Fruit fly (Drosophila melanogaster) whole organism, embryonic: Measurements from ENCODE around the gene witty.

Experiments
- CG10274 ChIP-seq: fragments of 200-800 bp; sonication (Bioruptor generic); optimal IDR thresholded peaks from 3 replicates; lab custom pipeline; 2017; ENCODE audit warnings: missing biosample characterization, mild to moderate bottlenecking, missing genetic modification characterization
- CG12155 ChIP-seq: fragments of 200-800 bp; sonication (Bioruptor generic); optimal IDR thresholded peaks from 3 replicates; lab custom pipeline; 2016; ENCODE audit warnings: missing biosample characterization, missing genetic modification characterization
- CG12299 ChIP-seq: fragments of 200-800 bp; sonication (Bioruptor generic); optimal IDR thresholded peaks from 2 replicates; lab custom pipeline; 2018; ENCODE audit warnings: missing biosample characterization, mild to moderate bottlenecking, missing genetic modification characterization
- CG13287 ChIP-seq: fragments of 200-800 bp; sonication (Bioruptor generic); IDR thresholded peaks from 2 replicates; pipeline ENCODE4 v1.3.6; 2022; ENCODE audit warnings: missing biosample characterization, missing genetic modification characterization; ENCODE audit not compliant: partially characterized antibody
- CG13775 ChIP-seq: fragments of 200-800 bp; sonication (Bioruptor generic); optimal IDR thresholded peaks from 3 replicates; lab custom pipeline; 2017; ENCODE audit warnings: missing biosample characterization, mild to moderate bottlenecking, missing genetic modification characterization
- CG13894 ChIP-seq: fragments of 200-800 bp; sonication (Bioruptor generic); optimal IDR thresholded peaks from 3 replicates; lab custom pipeline; 2018; ENCODE audit warnings: missing biosample characterization, mild to moderate bottlenecking, missing genetic modification characterization, moderate library complexity
- CG16863 ChIP-seq: fragments of 200-800 bp; sonication (Bioruptor generic); optimal IDR thresholded peaks from 3 replicates; lab custom pipeline; 2016; ENCODE audit warnings: missing biosample characterization, missing genetic modification characterization
- CG17361 ChIP-seq: fragments of 200-800 bp; sonication (Bioruptor generic); IDR thresholded peaks from 3 replicates; pipeline ENCODE4 v1.3.6; 2022; ENCODE audit warnings: missing biosample characterization, missing genetic modification characterization
- CG17568 ChIP-seq: fragments of 200-800 bp; sonication (Bioruptor generic); optimal IDR thresholded peaks from 2 replicates; lab custom pipeline; 2018; ENCODE audit warnings: missing biosample characterization, mild to moderate bottlenecking, missing genetic modification characterization, moderate library complexity
- CG1832 ChIP-seq: fragments of 200-800 bp; sonication (Bioruptor generic); optimal IDR thresholded peaks from 2 replicates; lab custom pipeline; 2017; ENCODE audit warnings: missing biosample characterization, mild to moderate bottlenecking, missing genetic modification characterization, inconsistent platforms
- CG18619 ChIP-seq: fragments of 200-800 bp; sonication (Bioruptor generic); optimal IDR thresholded peaks from 3 replicates; lab custom pipeline; 2017; ENCODE audit warnings: missing biosample characterization, mild to moderate bottlenecking, missing genetic modification characterization
- CG2199 ChIP-seq: fragments of 200-800 bp; sonication (Bioruptor generic); IDR thresholded peaks from 3 replicates; pipeline ENCODE4 v1.3.6; 2022; ENCODE audit warnings: missing biosample characterization, missing genetic modification characterization
- CG2875 ChIP-seq: fragments of 200-800 bp; sonication (Bioruptor generic); optimal IDR thresholded peaks from 2 replicates; lab custom pipeline; 2017; ENCODE audit warnings: missing biosample characterization, mild to moderate bottlenecking, missing genetic modification characterization, missing genetic modification reagents
- CG30403 ChIP-seq: fragments of 200-800 bp; sonication (Bioruptor generic); optimal IDR thresholded peaks from 3 replicates; lab custom pipeline; 2016; ENCODE audit warnings: missing biosample characterization, missing genetic modification characterization
- CG31441 ChIP-seq: fragments of 200-800 bp; sonication (Bioruptor generic); IDR thresholded peaks from 2 replicates; pipeline ENCODE4 v1.3.6; 2022; ENCODE audit warnings: missing biosample characterization, missing genetic modification characterization
- CG4424 ChIP-seq: fragments of 200-800 bp; sonication (Bioruptor generic); optimal IDR thresholded peaks from 3 replicates; lab custom pipeline; 2016; ENCODE audit warnings: missing biosample characterization, missing genetic modification characterization
- CG7745 ChIP-seq: fragments of 200-800 bp; sonication (Bioruptor generic); optimal IDR thresholded peaks from 2 replicates; lab custom pipeline; 2018; ENCODE audit warnings: missing biosample characterization, mild to moderate bottlenecking, missing genetic modification characterization, moderate library complexity
- CG9817 ChIP-seq: fragments of 200-800 bp; sonication (Bioruptor generic); optimal IDR thresholded peaks from 2 replicates; lab custom pipeline; 2018; ENCODE audit warnings: missing biosample characterization, mild to moderate bottlenecking, missing genetic modification characterization, moderate library complexity
- CrebB ChIP-seq: fragments of 200-800 bp; sonication (Bioruptor generic); optimal IDR thresholded peaks from 3 replicates; lab custom pipeline; 2018; ENCODE audit warnings: missing biosample characterization, mild to moderate bottlenecking, missing genetic modification characterization
- Dll ChIP-seq: fragments of 200-800 bp; sonication (Bioruptor generic); IDR thresholded peaks from 4 replicates; pipeline ENCODE4 v1.3.6; 2022; ENCODE audit warnings: missing biosample characterization, missing genetic modification characterization; ENCODE audit not compliant: partially characterized antibody
- Dp ChIP-seq: fragments of 200-800 bp; sonication (Bioruptor generic); optimal IDR thresholded peaks from 2 replicates; lab custom pipeline; 2018; ENCODE audit warnings: missing biosample characterization, mild to moderate bottlenecking, missing genetic modification characterization, moderate library complexity
- Drgx ChIP-seq: fragments of 200-800 bp; sonication (Bioruptor generic); IDR thresholded peaks from 2 replicates; pipeline ENCODE4 v1.3.6; 2022; ENCODE audit warnings: missing biosample characterization, missing genetic modification characterization
- GATAe ChIP-seq: fragments of 200-800 bp; sonication (Bioruptor generic); conservative IDR thresholded peaks from 2 replicates; pipeline ENCODE4 v1.3.6; 2022; ENCODE audit warnings: missing biosample characterization, missing genetic modification characterization
- Lhr ChIP-seq: fragments of 200-800 bp; sonication (Bioruptor generic); optimal IDR thresholded peaks from 3 replicates; lab custom pipeline; 2017; ENCODE audit warnings: mild to moderate bottlenecking, missing biosample characterization, missing genetic modification reagents, missing genetic modification characterization
- Mes4 ChIP-seq: fragments of 200-800 bp; sonication (Bioruptor generic); optimal IDR thresholded peaks from 2 replicates; lab custom pipeline; 2016; ENCODE audit warnings: missing biosample characterization, missing genetic modification characterization
- Myb ChIP-seq: fragments of 200-800 bp; sonication (Bioruptor generic); optimal IDR thresholded peaks from 2 replicates; lab custom pipeline; 2016; ENCODE audit warnings: missing biosample characterization, missing genetic modification characterization
- NC2β ChIP-seq: fragments of 200-800 bp; sonication (Bioruptor generic); optimal IDR thresholded peaks from 2 replicates; lab custom pipeline; 2016; ENCODE audit warnings: missing biosample characterization, missing genetic modification characterization
- Nf-YA ChIP-seq: fragments of 200-800 bp; sonication (Bioruptor generic); IDR thresholded peaks from 2 replicates; pipeline ENCODE4 v1.3.6; 2022; ENCODE audit warnings: missing biosample characterization, missing genetic modification characterization
- Oaz ChIP-seq: fragments of 200-800 bp; sonication (Bioruptor generic); IDR thresholded peaks from 2 replicates; pipeline ENCODE4 v1.3.6; 2022; ENCODE audit warnings: missing biosample characterization, missing genetic modification characterization
- Rfx ChIP-seq: fragments of 200-800 bp; sonication (Bioruptor generic); IDR thresholded peaks from 2 replicates; pipeline ENCODE4 v1.3.6; 2022; ENCODE audit warnings: missing biosample characterization, missing genetic modification characterization
- Side ChIP-seq: fragments of 200-800 bp; sonication (Bioruptor generic); optimal IDR thresholded peaks from 2 replicates; lab custom pipeline; 2016; ENCODE audit warnings: missing biosample characterization, missing genetic modification characterization
- Sry-β ChIP-seq: fragments of 200-800 bp; sonication (Bioruptor generic); optimal IDR thresholded peaks from 2 replicates; lab custom pipeline; 2018; ENCODE audit warnings: missing biosample characterization, mild to moderate bottlenecking, missing genetic modification characterization, moderate library complexity
- Vsx1 ChIP-seq: fragments of 200-800 bp; sonication (Bioruptor generic); optimal IDR thresholded peaks from 2 replicates; lab custom pipeline; 2017; ENCODE audit warnings: missing biosample characterization, mild to moderate bottlenecking, missing genetic modification characterization, missing genetic modification reagents
- YL-1 ChIP-seq: fragments of 200-800 bp; sonication (Bioruptor generic); optimal IDR thresholded peaks from 3 replicates; lab custom pipeline; 2017; ENCODE audit warnings: missing biosample characterization, mild to moderate bottlenecking, missing genetic modification characterization
- cg ChIP-seq: fragments of 200-800 bp; sonication (Bioruptor generic); optimal IDR thresholded peaks from 3 replicates; lab custom pipeline; 2019; ENCODE audit warnings: missing biosample characterization, mild to moderate bottlenecking, missing genetic modification characterization, moderate library complexity
- disco-r ChIP-seq: fragments of 200-800 bp; sonication (Bioruptor generic); optimal IDR thresholded peaks from 2 replicates; lab custom pipeline; 2016; ENCODE audit warnings: missing biosample characterization, missing genetic modification characterization
- fd96Cb ChIP-seq: fragments of 200-800 bp; sonication (Bioruptor generic); optimal IDR thresholded peaks from 2 replicates; lab custom pipeline; 2018; ENCODE audit warnings: missing biosample characterization, mild to moderate bottlenecking, missing genetic modification characterization, moderate library complexity
- gsb-n ChIP-seq: fragments of 200-800 bp; sonication (Bioruptor generic); optimal IDR thresholded peaks from 3 replicates; lab custom pipeline; 2018; ENCODE audit warnings: missing biosample characterization, mild to moderate bottlenecking, missing genetic modification characterization
- mirr ChIP-seq: fragments of 200-800 bp; sonication (Bioruptor generic); optimal IDR thresholded peaks from 3 replicates; lab custom pipeline; 2018; ENCODE audit warnings: missing biosample characterization, mild to moderate bottlenecking, missing genetic modification characterization
- nau ChIP-seq: fragments of 200-800 bp; sonication (Bioruptor generic); optimal IDR thresholded peaks from 3 replicates; lab custom pipeline; 2017; ENCODE audit warnings: missing biosample characterization, mild to moderate bottlenecking, missing genetic modification characterization, missing genetic modification reagents
- nerfin-1 ChIP-seq: fragments of 200-800 bp; sonication (Bioruptor generic); optimal IDR thresholded peaks from 3 replicates; lab custom pipeline; 2019; ENCODE audit warnings: missing biosample characterization, mild to moderate bottlenecking, missing genetic modification characterization, moderate library complexity
- prd ChIP-seq, 3 experiments: fragments of >200 bp in 2 of 3; fragments of 200-800 bp in 1 of 3; sonication (Bioruptor generic) in 1 of 3; optimal IDR thresholded peaks in 2 of 3; IDR thresholded peaks in 1 of 3; 2 replicates in 2 of 3; 3 replicates in 1 of 3; pipeline versions ENCODE4 v1.3.6 to Lab custom; 2017 to 2022; ENCODE audit warnings: missing biosample characterization in 1 of 3, missing genetic modification characterization in 1 of 3
- pum ChIP-seq: fragments of 200-800 bp; sonication (Bioruptor generic); optimal IDR thresholded peaks from 2 replicates; lab custom pipeline; 2016; ENCODE audit warnings: missing biosample characterization, missing genetic modification characterization
- sd ChIP-seq: fragments of 200-800 bp; sonication (Bioruptor generic); optimal IDR thresholded peaks from 3 replicates; lab custom pipeline; 2018; ENCODE audit warnings: missing biosample characterization, mild to moderate bottlenecking, missing genetic modification characterization, moderate library complexity
- toy ChIP-seq: fragments of 200-800 bp; sonication (Bioruptor generic); IDR thresholded peaks from 2 replicates; pipeline ENCODE4 v1.3.6; 2022; ENCODE audit warnings: missing biosample characterization, missing genetic modification characterization
- trh ChIP-seq: fragments of 200-800 bp; sonication (Bioruptor generic); optimal IDR thresholded peaks from 2 replicates; lab custom pipeline; 2016; ENCODE audit warnings: missing biosample characterization, missing genetic modification characterization
- ttk ChIP-seq: fragments of 200-800 bp; sonication (Bioruptor generic); IDR thresholded peaks from 2 replicates; pipeline ENCODE4 v2.1.2; 2022; ENCODE audit warnings: missing biosample characterization, missing genetic modification characterization
- tx ChIP-seq: fragments of 200-800 bp; sonication (Bioruptor generic); optimal IDR thresholded peaks from 2 replicates; lab custom pipeline; 2016; ENCODE audit warnings: missing biosample characterization, missing genetic modification characterization

Gene witty

DNA sequence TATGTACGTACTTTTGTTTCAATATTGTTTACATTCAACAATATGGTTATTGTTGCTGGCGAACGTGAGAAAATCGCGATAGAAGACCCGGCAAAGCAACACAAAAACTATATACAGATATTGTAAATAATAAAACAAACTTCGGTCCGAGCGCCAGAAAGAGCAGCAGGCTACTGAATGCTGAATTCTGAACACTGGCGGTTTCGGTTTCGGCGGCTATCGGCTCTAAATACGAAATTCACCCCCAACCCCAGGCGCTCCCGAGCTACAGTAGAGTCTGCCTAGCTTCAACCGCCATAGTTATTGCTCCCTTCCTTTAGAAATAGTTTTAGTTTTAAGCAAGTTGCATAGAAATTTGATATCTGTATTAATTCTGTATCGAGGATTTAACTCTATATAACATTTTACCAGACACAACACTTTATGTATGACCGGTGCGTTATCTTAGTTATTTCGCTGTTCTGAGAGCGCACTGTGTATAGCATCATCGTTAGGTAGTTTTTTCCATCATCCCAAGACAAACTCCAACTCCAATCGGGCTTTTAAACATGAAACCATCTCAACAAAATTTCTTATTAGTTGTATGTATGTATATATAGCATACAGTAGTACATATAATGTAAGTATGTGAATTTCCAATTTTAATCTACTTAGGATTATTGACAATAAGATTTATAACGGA lies 24.3 kb downstream of the witty start, which contains the start of gene CG7627 (continued):
- TF ChIP-seq CG13287 (GFP tag; lab: Robert Waterston, UW), result peak; percentile 27; the same call in 1 of the 2 replicates
- TF ChIP-seq GATAe, result peak; percentile 38; the same call in 1 of the 2 replicates
- peak; percentile 70 for TF ChIP-seq Side (GFP tag; lab: Kevin White, UChicago)
- TF ChIP-seq trh (GFP tag; lab: Kevin White, UChicago), result peak; percentile 34
- no peak for TF ChIP-seq CG1832 (GFP tag; lab: Kevin White, UChicago)
- TF ChIP-seq disco-r (GFP tag; lab: Kevin White, UChicago), result peak; percentile 74
- no peak for TF ChIP-seq CG7745 (tag; lab: Kevin White, UChicago)
- TF ChIP-seq Mes4 (GFP tag; lab: Kevin White, UChicago), result peak; percentile 35
- no peak for TF ChIP-seq CG10274 (GFP tag; lab: Kevin White, UChicago)
- TF ChIP-seq CG18619, result peak; percentile 71
- peak; percentile 75 for TF ChIP-seq CG13894 (tag; lab: Kevin White, UChicago)
- TF ChIP-seq CG17568 (GFP tag; lab: Kevin White, UChicago), result peak; percentile 45
- TF ChIP-seq CG9817 (tag; lab: Kevin White, UChicago), result peak; percentile 74
- TF ChIP-seq mirr, result no peak
- peak; percentile 63 for TF ChIP-seq pum (GFP tag; lab: Kevin White, UChicago)
- TF ChIP-seq Lhr, result no peak
- peak; percentile 34 for TF ChIP-seq nau (GFP tag; lab: Kevin White, UChicago)
- TF ChIP-seq CG16863 (GFP tag; lab: Kevin White, UChicago), result peak; percentile 40
- TF ChIP-seq YL-1 (GFP tag; lab: Kevin White, UChicago), result no peak
- TF ChIP-seq ttk (GFP tag; lab: Robert Waterston, UW), result peak; percentile 72
- TF ChIP-seq Rfx (GFP tag; lab: Robert Waterston, UW), result peak; percentile 87
- TF ChIP-seq fd96Cb (tag; lab: Kevin White, UChicago), result peak; percentile 68
- TF ChIP-seq Dll, result no peak
- TF ChIP-seq CrebB (tag; lab: Kevin White, UChicago), result peak; percentile 64
- peak; percentile 41 for TF ChIP-seq sd (tag; lab: Kevin White, UChicago)
- peak; percentile 82 for TF ChIP-seq CG4424 (GFP tag; lab: Kevin White, UChicago)
- peak; percentile 49 for TF ChIP-seq NC2β (GFP tag; lab: Kevin White, UChicago)
- peak; percentile 83 for TF ChIP-seq CG30403 (GFP tag; lab: Kevin White, UChicago)
- peak; percentile 57 for TF ChIP-seq tx (GFP tag; lab: Kevin White, UChicago)
- peak; percentile 60 for TF ChIP-seq CG13775 (GFP tag; lab: Kevin White, UChicago)
- peak; percentile 81 for TF ChIP-seq CG31441
- TF ChIP-seq nerfin-1 (tag; lab: Kevin White, UChicago), result peak; percentile 17
- TF ChIP-seq CG2875, result peak; percentile 54
- TF ChIP-seq CG12155 (GFP tag; lab: Kevin White, UChicago), result peak; percentile 53
- peak; percentile 19 for TF ChIP-seq gsb-n (tag; lab: Kevin White, UChicago)
- TF ChIP-seq toy (GFP tag; lab: Robert Waterston, UW), result peak; percentile 54; the same call in 1 of the 2 replicates
- TF ChIP-seq CG2199 (GFP tag; lab: Robert Waterston, UW), result no peak
- peak; percentile 76 for TF ChIP-seq Drgx
- peak; percentile 53; the same call in 1 of the 2 replicates for TF ChIP-seq Nf-YA
- no peak for TF ChIP-seq Dp
- TF ChIP-seq Sry-β (GFP tag; lab: Kevin White, UChicago), result no peak
- TF ChIP-seq Vsx1 (GFP tag; lab: Kevin White, UChicago), result peak; percentile 19
- TF ChIP-seq Oaz (GFP tag; lab: Robert Waterston, UW), result peak; percentile 48; the same call in 1 of the 2 replicates
- no peak for TF ChIP-seq prd (optimal IDR thresholded peaks at IDR 0.05; lab: Kevin White, UChicago)
- peak; percentile 81 for TF ChIP-seq prd (GFP tag; IDR thresholded peaks at IDR 0.05; lab: Robert Waterston, UW)
- peak; percentile 71 for TF ChIP-seq CG12299 (tag; lab: Kevin White, UChicago)
- TF ChIP-seq CG17361 (GFP tag; lab: Robert Waterston, UW), result peak; percentile 81
- no peak for TF ChIP-seq cg
- TF ChIP-seq Myb (GFP tag; lab: Kevin White, UChicago), result peak; percentile 65
